Worm (Caenorhabditis elegans): Measurements from ENCODE around the gene alkb-8.

The alkb-8 gene

ce11 chrIII:3736302-3736701, 27.2 kb downstream of the alkb-8 start, which contains the start of gene F34D10.4:
F34D10.4 (plus strand) TSS chrIII:3736602.
- TF ChIP-seq F57A8.1 (GFP tag; optimal IDR thresholded peaks at IDR 0.05) (no peak), hlh-12 (tag; optimal IDR thresholded peaks at IDR 0.05) (no peak), Y53F4B.3 (GFP tag; IDR thresholded peaks at IDR 0.05) (no peak), nfyb-1 (GFP tag; IDR thresholded peaks at IDR 0.05) (no peak), let-607 (tag; optimal IDR thresholded peaks at IDR 0.05) (no peak), B0261.1 (tag; optimal IDR thresholded peaks at IDR 0.05) (no peak), pha-4 (tag; optimal IDR thresholded peaks at IDR 0.05) (no peak), nfya-1 (tag; optimal IDR thresholded peaks at IDR 0.05; ENCODE audit: borderline replicate concordance, insufficient read depth) (no peak), attf-6 (GFP tag; IDR thresholded peaks at IDR 0.05) (no peak), ccch-3 (GFP tag; optimal IDR thresholded peaks at IDR 0.05) (no peak), hlh-26 (GFP tag; conservative IDR thresholded peaks at IDR 0.05) (no peak), B0035.1 (tag; optimal IDR thresholded peaks at IDR 0.05) (no peak), lin-35 (GFP tag; optimal IDR thresholded peaks at IDR 0.05) (no peak), him-1 (tag; optimal IDR thresholded peaks at IDR 0.05) (no peak), lsy-27 (tag; optimal IDR thresholded peaks at IDR 0.05; ENCODE audit: borderline replicate concordance, insufficient read depth) (no peak)

ce11 chrIII:3737742-3738141, 28.6 kb downstream of the alkb-8 start:
- TF ChIP-seq ceh-91 (GFP tag; IDR thresholded peaks at IDR 0.05) (no peak), nhr-179 (tag; optimal IDR thresholded peaks at IDR 0.05) (no peak), zfh-2 (GFP tag; conservative IDR thresholded peaks at IDR 0.05) (peak; percentile 82), ztf-22 (GFP tag; optimal IDR thresholded peaks at IDR 0.05) (no peak)

ce11 chrIII:3738331-3738730, 29.2 kb downstream of the alkb-8 start:
- TF ChIP-seq F49E8.2 (tag; optimal IDR thresholded peaks at IDR 0.05; ENCODE audit: insufficient read depth), result no peak

- no peak for TF ChIP-seq ztf-3 (GFP tag; optimal IDR thresholded peaks at IDR 0.05)
- no peak for TF ChIP-seq hmg-1.2 (GFP tag; IDR thresholded peaks at IDR 0.05)
- TF ChIP-seq ztf-22 (GFP tag; optimal IDR thresholded peaks at IDR 0.05), result no peak
- no peak for TF ChIP-seq pha-4 (tag; optimal IDR thresholded peaks at IDR 0.05)
- no peak for TF ChIP-seq tlf-1 (GFP tag; optimal IDR thresholded peaks at IDR 0.05)
- TF ChIP-seq K11D2.4 (GFP tag; IDR thresholded peaks at IDR 0.05), result no peak
- TF ChIP-seq madf-8 (GFP tag; conservative IDR thresholded peaks at IDR 0.05), result peak; percentile 37; the same call in 1 of the 2 replicates
- no peak for TF ChIP-seq B0261.1 (tag; optimal IDR thresholded peaks at IDR 0.05)
- no peak for TF ChIP-seq hlh-26 (GFP tag; conservative IDR thresholded peaks at IDR 0.05)
- TF ChIP-seq athp-1 (tag; optimal IDR thresholded peaks at IDR 0.05), result no peak
- no peak for TF ChIP-seq sptf-2 (GFP tag; optimal IDR thresholded peaks at IDR 0.05)
- no peak for TF ChIP-seq ceh-79 (tag; optimal IDR thresholded peaks at IDR 0.05)
- TF ChIP-seq ets-4 (GFP tag; optimal IDR thresholded peaks at IDR 0.05), result no peak
- no peak for TF ChIP-seq snpc-1.1 (tag; optimal IDR thresholded peaks at IDR 0.05; ENCODE audit: insufficient read depth)
- TF ChIP-seq B0019.2 (GFP tag; conservative IDR thresholded peaks at IDR 0.05), result no peak
- no peak for TF ChIP-seq nhr-80 (tag; optimal IDR thresholded peaks at IDR 0.05)
- peak; percentile 58; the same call in 1 of the 2 replicates for TF ChIP-seq zfh-2 (GFP tag; conservative IDR thresholded peaks at IDR 0.05)
- no peak for TF ChIP-seq cebp-1 (GFP tag; IDR thresholded peaks at IDR 0.05)
- TF ChIP-seq cebp-1 (tag; optimal IDR thresholded peaks at IDR 0.05), result no peak
- TF ChIP-seq egrh-3 (GFP tag; IDR thresholded peaks at IDR 0.05), result 0 out of 2 replicates have a peak, but pooled peaks have one; percentile 17
- TF ChIP-seq efl-1 (GFP tag; optimal IDR thresholded peaks at IDR 0.05), result peak; percentile 50
- peak; percentile 74 for TF ChIP-seq madf-6 (GFP tag; IDR thresholded peaks at IDR 0.05)
- no peak for TF ChIP-seq aptf-3 (GFP tag; IDR thresholded peaks at IDR 0.05)
- no peak for TF ChIP-seq fkh-3 (tag; optimal IDR thresholded peaks at IDR 0.05)
Observed at ce11 chrIII:3742090-3742489, 33.0 kb downstream of the alkb-8 start.

Data from whole organism, young adult.